Worm (Caenorhabditis elegans) whole organism, dauer: ENCODE results near the gene nhr-175.

Experiments used
- unc-62 ChIP-seq: sonication (generic microtip); optimal IDR thresholded peaks from 2 replicates; lab custom pipeline; 2017; ENCODE audit warnings: missing biosample characterization, missing genetic modification reagents, missing genetic modification characterization

The nhr-175 gene

DNA sequence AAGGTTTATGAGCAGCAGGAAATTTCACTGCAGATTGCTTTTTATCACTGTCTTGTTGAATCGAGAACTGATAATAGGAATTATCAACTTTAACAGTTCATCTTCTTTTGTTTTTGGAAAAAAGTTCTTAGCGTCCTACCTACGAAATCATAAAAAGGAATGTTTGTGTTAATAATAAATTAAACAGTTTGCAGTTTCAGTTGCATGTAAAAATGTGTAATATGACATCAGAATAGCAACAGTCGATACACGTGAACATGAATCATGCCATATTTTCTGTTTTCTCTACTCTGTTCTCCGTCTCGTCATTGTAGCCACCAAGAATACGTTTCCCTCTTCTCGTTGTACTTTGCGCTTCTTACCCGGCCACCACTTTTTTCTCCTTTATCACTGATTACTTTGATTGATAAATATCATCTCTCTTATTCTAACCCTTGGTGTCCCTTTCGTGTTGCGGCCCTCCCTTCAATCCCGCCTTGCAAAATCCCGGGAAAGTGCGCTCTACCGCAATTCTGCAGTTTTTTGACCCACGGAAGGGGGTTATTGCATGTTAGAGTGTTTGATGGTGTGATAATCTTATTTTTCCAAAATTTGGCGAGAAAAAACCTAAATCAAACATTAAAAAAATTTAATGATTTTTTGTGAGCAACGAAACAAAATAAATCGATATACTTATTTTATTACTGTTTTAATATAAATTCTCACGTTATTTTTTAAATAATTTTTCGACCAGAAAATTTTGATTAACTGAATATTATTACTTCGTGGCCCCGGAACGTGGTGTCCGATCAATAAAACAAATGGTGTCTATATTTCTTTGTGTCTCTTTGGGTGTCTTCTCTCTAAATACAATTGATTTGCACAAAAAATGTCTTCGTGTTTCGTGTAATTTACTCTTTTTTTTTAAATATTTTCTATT is 26.2 kb downstream of the nhr-175 start, which contains the start of gene sptl-3:
sptl-3 (plus strand) TSS at position 869 of the 919 bp plus-strand sequence.
- TF ChIP-seq unc-62 (GFP tag; lab: Kevin White, UChicago), result no peak

DNA sequence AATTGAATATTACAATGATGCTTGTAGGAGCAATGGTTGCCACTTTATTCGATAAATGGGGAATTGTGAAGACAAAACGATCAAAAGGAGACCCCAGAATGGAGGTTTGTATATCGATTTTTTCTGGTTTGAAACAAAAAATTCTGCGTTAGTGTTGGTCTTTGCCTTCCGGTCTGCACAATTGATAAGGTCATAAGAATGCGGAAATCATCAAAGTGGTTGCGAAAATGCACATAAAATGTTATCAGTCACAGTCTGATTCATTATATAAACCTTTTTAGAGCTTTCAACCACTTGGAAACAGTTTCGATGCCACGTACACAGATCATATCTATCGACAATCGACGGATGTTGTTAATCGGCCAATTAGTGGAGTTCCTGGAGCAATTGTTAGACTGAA is 27.1 kb downstream of the nhr-175 start:
- TF ChIP-seq unc-62 (GFP tag; lab: Kevin White, UChicago), result no peak

DNA sequence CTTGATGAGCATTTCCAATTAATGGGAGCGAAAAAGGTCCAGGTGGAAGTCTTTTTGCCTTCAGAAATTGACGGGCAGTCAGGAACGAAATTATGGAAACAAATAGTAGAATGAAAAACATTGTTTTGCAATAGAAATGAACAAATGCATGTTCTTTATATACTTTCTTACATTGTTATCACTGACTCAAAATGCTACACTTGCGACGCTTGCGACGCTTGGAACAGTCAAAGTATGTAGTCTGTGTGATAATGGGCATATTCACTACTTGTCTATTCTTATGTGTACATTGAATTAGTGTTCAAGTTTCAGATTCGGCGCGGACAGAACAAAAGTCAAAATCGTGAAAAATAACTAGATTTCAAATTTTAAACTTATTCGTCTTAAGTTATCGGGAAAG is 31.9 kb downstream of the nhr-175 start, which contains the start of gene cyp-35C1:
cyp-35C1 (minus strand) TSS at position 132 of the 400 bp plus-strand sequence.
- TF ChIP-seq unc-62 (GFP tag; lab: Kevin White, UChicago), result no peak

DNA sequence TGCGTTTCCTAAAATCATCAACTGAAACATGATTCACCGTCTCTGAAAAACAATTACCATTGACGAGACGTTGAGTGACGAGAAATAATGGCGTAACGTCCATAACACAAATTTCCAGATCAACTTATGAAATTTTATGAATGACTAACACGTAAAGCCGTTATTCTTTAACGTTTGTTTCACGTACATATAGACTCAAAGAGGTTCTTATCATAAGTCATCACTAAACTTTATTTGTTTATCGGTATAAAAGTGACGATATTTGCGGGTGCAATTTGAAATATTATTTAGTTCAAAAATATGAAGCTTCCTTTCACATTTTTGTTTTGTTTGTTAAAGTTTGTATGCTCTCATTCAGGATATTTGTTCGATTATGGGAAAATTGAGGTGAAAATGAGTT is 32.7 kb downstream of the nhr-175 start, which contains the start of gene oac-3:
oac-3 (plus strand) TSS at position 301 of the 400 bp plus-strand sequence.
- no peak for TF ChIP-seq unc-62 (GFP tag; lab: Kevin White, UChicago)

DNA sequence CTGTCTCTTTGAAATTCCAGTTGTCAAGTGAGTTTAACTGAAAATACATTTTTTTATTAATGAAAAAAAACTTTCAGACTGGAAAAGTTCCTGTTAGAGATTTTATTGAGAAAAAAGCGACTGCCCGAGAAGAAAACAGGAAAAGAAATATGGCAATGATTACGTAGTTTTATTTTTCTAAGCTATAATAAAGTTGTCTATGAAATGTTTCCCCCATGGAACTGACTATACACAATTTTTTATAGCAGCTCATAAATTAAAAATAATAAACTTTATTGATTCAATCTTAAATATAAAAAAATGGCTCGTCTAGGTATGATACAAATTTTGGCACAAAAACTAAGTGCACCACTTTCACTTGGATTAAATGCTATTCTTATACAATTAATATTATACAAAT is 36.0 kb downstream of the nhr-175 start, which contains the start of gene C06B3.1:
C06B3.1 (plus strand) TSS at position 301 of the 400 bp plus-strand sequence.
- TF ChIP-seq unc-62 (GFP tag; lab: Kevin White, UChicago), result no peak

DNA sequence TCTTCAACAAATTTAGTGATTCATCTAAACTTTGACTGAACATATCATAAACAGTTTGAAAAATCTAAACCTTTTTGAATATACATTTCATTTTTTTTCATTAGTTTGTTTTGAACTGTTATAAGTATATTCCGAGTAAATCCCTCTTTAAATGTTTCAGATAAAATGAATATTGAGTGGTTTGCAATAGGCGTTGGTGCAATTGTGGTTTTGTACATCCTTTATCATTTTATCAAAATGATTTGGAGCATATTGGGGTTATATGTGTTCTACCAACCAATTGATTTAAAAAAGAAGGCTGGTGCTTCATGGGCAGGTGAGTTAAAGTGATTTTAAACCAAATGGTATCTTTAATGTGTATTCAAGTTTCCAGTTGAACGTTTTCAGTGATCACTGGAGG is 38.0 kb downstream of the nhr-175 start, which contains the start of gene stdh-3:
stdh-3 (plus strand) TSS at position 166 of the 400 bp plus-strand sequence.
- TF ChIP-seq unc-62 (GFP tag; lab: Kevin White, UChicago), result no peak

DNA sequence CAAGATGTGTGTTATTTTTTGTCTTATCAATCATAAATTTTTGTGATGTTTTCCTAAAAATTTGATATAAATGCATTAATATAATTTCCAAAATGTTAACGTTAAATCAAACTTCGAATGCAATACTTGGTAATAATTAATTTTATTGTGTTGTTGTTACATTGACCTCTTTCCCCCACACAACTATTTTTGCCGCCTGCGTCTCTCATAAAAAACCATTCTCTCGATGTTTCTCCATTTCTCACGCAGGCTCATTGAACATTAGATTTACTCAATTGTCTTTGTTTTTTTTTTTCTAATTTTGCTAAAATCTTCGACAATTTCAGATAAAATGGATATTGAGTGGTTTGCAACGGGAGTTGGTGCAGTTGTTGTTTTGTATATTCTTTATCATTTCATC is 39.7 kb downstream of the nhr-175 start, which contains the start of gene stdh-1:
stdh-1 (plus strand) TSS at position 327 of the 400 bp plus-strand sequence.
- TF ChIP-seq unc-62 (GFP tag; lab: Kevin White, UChicago), result no peak

DNA sequence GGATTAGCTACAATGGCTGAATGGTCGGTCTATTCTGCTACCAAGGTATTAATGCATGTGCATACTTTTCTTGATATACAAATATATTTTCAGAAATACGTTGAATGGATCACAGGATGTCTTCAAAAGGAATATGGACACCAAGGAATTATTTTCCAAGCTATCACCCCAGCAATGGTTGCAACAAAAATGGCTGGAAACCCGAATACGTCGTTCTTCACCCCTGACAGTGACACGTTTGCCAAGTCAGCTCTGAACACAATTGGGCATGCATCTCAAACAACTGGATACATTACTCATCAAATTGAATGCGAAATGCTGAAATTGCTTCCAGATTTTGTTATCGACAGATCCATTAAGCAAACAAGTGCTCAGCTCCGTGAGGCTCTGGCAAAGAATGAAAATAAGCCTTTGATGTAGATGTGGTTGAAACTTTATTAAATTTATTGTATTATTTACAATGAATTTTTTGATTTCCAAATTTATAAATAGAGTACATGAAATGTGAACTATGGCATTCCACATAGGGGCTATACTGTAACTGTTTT is 41.1 kb downstream of the nhr-175 start:
- no peak for TF ChIP-seq unc-62 (GFP tag; lab: Kevin White, UChicago)

DNA sequence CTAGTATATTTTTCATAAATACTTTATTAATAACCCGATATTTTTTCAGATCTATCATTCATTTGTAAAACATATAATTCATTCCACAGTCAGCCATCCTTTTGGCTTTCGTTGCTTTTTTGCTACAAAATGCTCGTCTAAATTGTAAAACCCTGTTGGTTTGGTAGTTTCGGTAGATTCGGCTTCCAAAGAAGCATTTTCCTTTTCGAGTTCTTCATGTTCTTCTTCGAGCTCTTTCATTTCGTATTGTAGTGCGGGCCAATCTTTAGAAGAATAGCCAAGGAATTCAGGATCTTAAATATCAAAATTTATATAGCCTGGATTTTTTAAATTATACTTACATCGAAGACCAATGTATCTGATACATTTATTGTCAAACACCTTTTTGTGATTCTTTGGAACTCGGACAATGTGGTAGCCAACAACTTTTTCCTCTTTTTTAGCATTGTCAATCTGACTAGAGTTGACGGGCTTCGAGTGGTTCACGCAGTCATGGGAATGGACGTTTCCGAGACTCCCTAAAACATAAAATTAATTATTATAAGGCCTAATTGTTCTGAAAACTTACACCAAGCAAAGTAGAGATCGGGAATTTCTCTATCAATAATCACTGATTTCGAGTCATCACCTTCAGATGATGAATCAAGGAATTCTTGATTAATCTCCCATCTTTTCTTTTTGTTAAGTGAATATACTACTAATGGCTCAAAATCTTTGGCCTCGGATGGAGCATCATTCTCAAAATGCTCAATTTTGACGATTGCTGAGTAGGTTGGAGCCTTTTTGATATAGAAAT is 41.8 kb downstream of the nhr-175 start:
- no peak for TF ChIP-seq unc-62 (GFP tag; lab: Kevin White, UChicago)

DNA sequence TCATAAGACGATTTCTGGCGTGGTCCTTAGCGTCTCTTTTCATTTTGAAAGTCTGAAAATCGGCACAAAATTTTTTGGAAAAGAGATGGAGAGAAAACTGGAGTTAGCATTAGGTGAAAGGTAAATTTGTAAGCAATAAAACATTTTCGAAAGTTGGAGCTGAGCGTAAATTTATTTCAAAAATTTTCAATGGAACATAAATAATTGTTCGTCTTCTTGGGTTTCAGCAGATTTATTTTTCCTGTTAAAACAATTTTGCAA is 42.4 kb downstream of the nhr-175 start, which contains the start of gene C06B3.6:
C06B3.6 (minus strand) TSS at position 52 of the 261 bp plus-strand sequence.
- TF ChIP-seq unc-62 (GFP tag; lab: Kevin White, UChicago), result no peak

DNA sequence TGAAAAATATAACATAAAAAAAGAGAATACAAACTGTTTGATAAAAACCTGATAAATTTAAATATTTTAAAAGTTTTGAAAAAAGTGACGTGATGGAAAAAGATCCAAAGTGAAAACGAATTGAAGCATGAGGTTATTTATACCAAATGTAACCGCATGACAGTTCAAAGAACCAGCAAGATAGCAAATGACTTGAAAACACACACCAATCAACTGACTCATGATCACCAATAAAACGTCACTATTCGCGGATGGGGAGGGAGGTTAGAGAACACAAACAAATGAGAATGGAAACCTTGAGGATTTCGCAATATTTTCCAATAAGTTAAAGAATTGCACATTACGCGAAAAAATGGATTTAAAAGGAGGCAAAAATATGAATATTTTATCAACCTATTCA is 42.9 kb downstream of the nhr-175 start, which contains the start of gene C06B3.7:
C06B3.7 (plus strand) TSS at position 287 of the 400 bp plus-strand sequence.
- no peak for TF ChIP-seq unc-62 (GFP tag; lab: Kevin White, UChicago)

DNA sequence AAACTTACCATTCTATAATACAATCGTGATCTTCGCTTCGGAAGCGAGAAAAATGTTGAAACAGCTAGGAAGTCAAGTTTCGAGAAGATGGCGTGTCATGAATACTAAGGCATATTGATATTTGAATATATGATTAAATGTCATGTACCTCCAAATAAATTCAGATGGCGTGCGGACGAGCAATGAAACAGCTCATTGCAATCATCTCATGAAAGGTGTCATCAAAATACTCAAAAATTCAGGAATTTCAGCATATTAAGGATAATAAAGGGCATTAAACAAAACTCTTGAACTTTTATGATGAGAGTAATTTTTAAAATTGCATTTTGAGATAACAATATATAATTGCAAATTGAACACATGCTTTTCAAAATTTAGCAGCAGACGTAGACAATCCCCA is 48.9 kb downstream of the nhr-175 start, which contains the start of gene gcy-32:
gcy-32 (minus strand) TSS at position 101 of the 400 bp plus-strand sequence.
- TF ChIP-seq unc-62 (GFP tag; lab: Kevin White, UChicago), result no peak

DNA sequence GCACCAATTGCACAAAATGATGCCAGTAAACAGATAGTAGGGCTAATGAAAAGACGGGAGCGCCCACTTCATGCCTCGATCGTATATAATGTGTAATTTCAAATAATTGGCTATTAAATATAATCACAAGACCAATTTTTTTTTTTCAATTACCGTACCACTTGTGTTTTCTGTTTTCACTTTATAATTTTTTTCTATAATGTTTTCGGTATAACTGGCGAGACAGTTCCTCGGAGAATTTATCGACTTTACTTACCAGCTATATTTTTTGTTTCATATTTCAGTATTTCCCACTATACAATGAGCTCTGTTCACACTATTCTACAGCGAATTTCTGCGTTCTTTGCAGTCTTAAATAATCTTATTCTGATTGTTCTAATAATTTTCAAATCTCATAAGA is 49.7 kb downstream of the nhr-175 start, which contains the start of gene str-252:
str-252 (plus strand) TSS at position 301 of the 400 bp plus-strand sequence.
- TF ChIP-seq unc-62 (GFP tag; lab: Kevin White, UChicago), result no peak
